Fruit fly (Drosophila melanogaster) whole organism, wandering third instar larva: ENCODE data around the gene CG43980.
A peak's percentile ranks its signal among the peaks of the same experiment; 100 is the strongest.

Experiments used
- Abd-B ChIP-seq: fragments of >200 bp; optimal IDR thresholded peaks from 2 replicates; lab custom pipeline; 2017; ENCODE audit warnings: missing biosample characterization, missing genetic modification characterization
- CG32264 ChIP-seq: fragments of 200-800 bp; sonication (Bioruptor generic); optimal IDR thresholded peaks from 2 replicates; lab custom pipeline; 2016; ENCODE audit warnings: missing biosample characterization, missing genetic modification characterization
- CG9705 ChIP-seq: fragments of 200-800 bp; sonication (Bioruptor generic); optimal IDR thresholded peaks from 2 replicates; lab custom pipeline; 2018; ENCODE audit warnings: missing biosample characterization, mild to moderate bottlenecking, missing genetic modification characterization
- CrebA ChIP-seq: fragments of 200-800 bp; sonication (Bioruptor generic); optimal IDR thresholded peaks from 2 replicates; lab custom pipeline; 2016; ENCODE audit warnings: missing biosample characterization, mild to moderate bottlenecking, missing genetic modification characterization, borderline replicate concordance
- Dfd ChIP-seq: fragments of >200 bp; optimal IDR thresholded peaks from 2 replicates; lab custom pipeline; 2017; ENCODE audit warnings: missing biosample characterization, missing genetic modification characterization
- Dif ChIP-seq: fragments of 200-275, 200-300 bp; sonication (Bioruptor generic); optimal IDR thresholded peaks from 2 replicates; lab custom pipeline; 2018; ENCODE audit warnings: missing biosample characterization, missing genetic modification characterization; ENCODE audit not compliant: partially characterized antibody
- GATAd ChIP-seq: sonication (Bioruptor generic); optimal IDR thresholded peaks from 2 replicates; lab custom pipeline; 2016; ENCODE audit warnings: missing biosample characterization, missing genetic modification characterization
- HLH106 ChIP-seq: fragments of 200-800 bp; optimal IDR thresholded peaks from 3 replicates; lab custom pipeline; 2019; ENCODE audit warnings: missing biosample characterization, mild to moderate bottlenecking, missing genetic modification characterization, moderate library complexity
- Hnf4 ChIP-seq: fragments of 200-800 bp; sonication (Bioruptor generic); optimal IDR thresholded peaks from 2 replicates; lab custom pipeline; 2016; ENCODE audit warnings: missing biosample characterization, mild to moderate bottlenecking, missing genetic modification characterization
- Hr78 ChIP-seq: fragments of >200 bp; optimal IDR thresholded peaks from 2 replicates; lab custom pipeline; 2017; ENCODE audit warnings: missing biosample characterization, missing genetic modification characterization
- Hr83 ChIP-seq: fragments of 200-300 bp; sonication (Bioruptor generic); optimal IDR thresholded peaks from 2 replicates; lab custom pipeline; 2016; ENCODE audit warnings: missing biosample characterization, mild to moderate bottlenecking, missing genetic modification characterization, moderate library complexity; ENCODE audit not compliant: poor library complexity, severe bottlenecking
- Jra ChIP-seq: sonication (Bioruptor generic); optimal IDR thresholded peaks from 2 replicates; lab custom pipeline; 2016; ENCODE audit warnings: missing biosample characterization, missing genetic modification characterization
- Mio ChIP-seq: sonication (Bioruptor generic); optimal IDR thresholded peaks from 2 replicates; lab custom pipeline; 2016; ENCODE audit warnings: missing biosample characterization, missing genetic modification characterization
- Myc ChIP-seq: fragments of >200 bp; optimal IDR thresholded peaks from 2 replicates; lab custom pipeline; 2017
- N ChIP-seq: fragments of >200 bp; optimal IDR thresholded peaks from 2 replicates; lab custom pipeline; 2018; ENCODE audit warnings: missing biosample characterization, missing external identifiers, missing genetic modification characterization
- OdsH ChIP-seq: fragments of 200-800 bp; sonication (Bioruptor generic); optimal IDR thresholded peaks from 2 replicates; lab custom pipeline; 2016; ENCODE audit warnings: missing biosample characterization, mild to moderate bottlenecking, missing genetic modification characterization
- Rel ChIP-seq, 2 experiments: fragments of 200-800 bp; sonication (Bioruptor generic) in 1 of 2; optimal IDR thresholded peaks; 2 replicates in 1 of 2; 3 replicates in 1 of 2; lab custom pipeline; 2016 to 2019; ENCODE audit warnings: mild to moderate bottlenecking in 2 of 2, missing biosample characterization in 2 of 2, missing genetic modification characterization in 2 of 2, moderate library complexity in 1 of 2
- Sp1 ChIP-seq: fragments of 200-800 bp; sonication (Bioruptor generic); optimal IDR thresholded peaks from 3 replicates; lab custom pipeline; 2019; ENCODE audit warnings: missing biosample characterization, mild to moderate bottlenecking, missing genetic modification characterization, moderate library complexity
- Vsx2 ChIP-seq: fragments of 200-300, 225-300 bp; sonication (Bioruptor generic); optimal IDR thresholded peaks from 2 replicates; lab custom pipeline; 2018; ENCODE audit warnings: missing biosample characterization, missing genetic modification characterization; ENCODE audit not compliant: partially characterized antibody
- br ChIP-seq: fragments of 200-800 bp; sonication (Bioruptor generic); optimal IDR thresholded peaks from 2 replicates; lab custom pipeline; 2016; ENCODE audit warnings: missing biosample characterization, missing genetic modification characterization
- brk ChIP-seq: fragments of 200-800 bp; sonication (Bioruptor generic); optimal IDR thresholded peaks from 2 replicates; lab custom pipeline; 2016; ENCODE audit warnings: missing biosample characterization, mild to moderate bottlenecking, missing genetic modification characterization
- dl ChIP-seq, 2 experiments: fragments of 175-275, 200-275 bp in 1 of 2; fragments of 200-275 bp in 1 of 2; sonication (Bioruptor generic); optimal IDR thresholded peaks; lab custom pipeline; 2018; ENCODE audit warnings: mild to moderate bottlenecking in 2 of 2, missing biosample characterization in 2 of 2, missing genetic modification characterization in 2 of 2, moderate library complexity in 2 of 2; ENCODE audit not compliant: partially characterized antibody in 2 of 2, insufficient read depth in 1 of 2
- dmrt93B ChIP-seq: fragments of 200-800 bp; sonication (Bioruptor generic); optimal IDR thresholded peaks from 2 replicates; lab custom pipeline; 2018; ENCODE audit warnings: missing biosample characterization, mild to moderate bottlenecking, missing genetic modification characterization
- dsf ChIP-seq: sonication (Bioruptor generic); optimal IDR thresholded peaks from 2 replicates; lab custom pipeline; 2016; ENCODE audit warnings: missing biosample characterization, missing genetic modification characterization, borderline replicate concordance
- ey ChIP-seq: fragments of 200-800 bp; sonication (Bioruptor generic); optimal IDR thresholded peaks from 2 replicates; lab custom pipeline; 2016; ENCODE audit warnings: missing biosample characterization, missing genetic modification characterization
- foxo ChIP-seq, 2 experiments: fragments of 200-800 bp; sonication (Bioruptor generic); optimal IDR thresholded peaks; 2 replicates in 1 of 2; 3 replicates in 1 of 2; lab custom pipeline; 2016 to 2017; ENCODE audit warnings: missing biosample characterization in 2 of 2, missing genetic modification characterization in 2 of 2
- fru ChIP-seq: fragments of 200-800 bp; sonication (Bioruptor generic); optimal IDR thresholded peaks from 3 replicates; lab custom pipeline; 2016; ENCODE audit warnings: missing biosample characterization, mild to moderate bottlenecking, missing genetic modification characterization
- h ChIP-seq: fragments of 200-800 bp; sonication (Bioruptor generic); optimal IDR thresholded peaks from 3 replicates; lab custom pipeline; 2016; ENCODE audit warnings: missing biosample characterization, mild to moderate bottlenecking, missing genetic modification characterization
- jim ChIP-seq: fragments of 175-275, 200-325 bp; sonication (Bioruptor generic); optimal IDR thresholded peaks from 2 replicates; lab custom pipeline; 2016; ENCODE audit warnings: missing biosample characterization, mild to moderate bottlenecking, missing genetic modification characterization
- lola ChIP-seq: fragments of >200 bp; optimal IDR thresholded peaks from 2 replicates; lab custom pipeline; 2017; ENCODE audit warnings: missing biosample characterization, missing genetic modification characterization
- pan ChIP-seq: fragments of >200 bp; optimal IDR thresholded peaks from 2 replicates; lab custom pipeline; 2017
- psq ChIP-seq: fragments of 200-800 bp; sonication (Bioruptor generic); optimal IDR thresholded peaks from 3 replicates; lab custom pipeline; 2017; ENCODE audit warnings: missing biosample characterization, mild to moderate bottlenecking, missing genetic modification characterization, moderate library complexity
- rgr ChIP-seq: fragments of 200-800 bp; sonication (Bioruptor generic); optimal IDR thresholded peaks from 3 replicates; lab custom pipeline; 2016; ENCODE audit warnings: missing biosample characterization, mild to moderate bottlenecking, missing genetic modification characterization
- sage ChIP-seq: fragments of 200-800 bp; sonication (Bioruptor generic); optimal IDR thresholded peaks from 2 replicates; lab custom pipeline; 2016; ENCODE audit warnings: missing biosample characterization, mild to moderate bottlenecking, missing genetic modification characterization
- sv ChIP-seq: fragments of 200-800 bp; sonication (Bioruptor generic); optimal IDR thresholded peaks from 3 replicates; lab custom pipeline; 2016; ENCODE audit warnings: missing biosample characterization, missing genetic modification characterization
- tai ChIP-seq: sonication (Bioruptor generic); optimal IDR thresholded peaks from 2 replicates; lab custom pipeline; 2016; ENCODE audit warnings: missing biosample characterization, missing genetic modification characterization
- usp ChIP-seq: fragments of >200 bp; optimal IDR thresholded peaks from 2 replicates; lab custom pipeline; 2017; ENCODE audit warnings: missing biosample characterization, missing genetic modification characterization
- woc ChIP-seq: sonication (Bioruptor generic); optimal IDR thresholded peaks from 2 replicates; lab custom pipeline; 2016; ENCODE audit warnings: missing biosample characterization, mild to moderate bottlenecking, missing genetic modification characterization

The CG43980 gene

dm6 chr3L:21700945-21701344 lies 56.2 kb downstream of the CG43980 start:
- no peak for TF ChIP-seq Hr83 (GFP tag; lab: Kevin White, UChicago)
- TF ChIP-seq Vsx2 = no peak
- TF ChIP-seq woc (GFP tag; lab: Kevin White, UChicago) = no peak
- no peak for TF ChIP-seq GATAd (GFP tag; lab: Kevin White, UChicago)
- no peak for TF ChIP-seq psq (GFP tag; lab: Kevin White, UChicago)
- no peak for TF ChIP-seq CrebA (GFP tag; lab: Kevin White, UChicago)
- no peak for TF ChIP-seq dl (GFP tag; optimal IDR thresholded peaks at IDR 0.05; lab: Kevin White, UChicago; ENCODE audit: insufficient read depth in 1 of 2, partially characterized antibody in 2 of 2)

dm6 chr3L:21706144-21706926 lies 61.6 kb downstream of the CG43980 start, which contains the start of gene CG32447:
CG32447 (minus strand) TSS chr3L:21706365.
- TF ChIP-seq sv (GFP tag; lab: Kevin White, UChicago) (no peak), Vsx2 (peak; percentile 46), Hr83 (GFP tag; lab: Kevin White, UChicago) (peak; percentile 4)

- TF ChIP-seq woc (GFP tag; lab: Kevin White, UChicago) (peak; percentile 58), usp (GFP tag; lab: Kevin White, UChicago) (no peak), Myc (lab: Kevin White, UChicago) (no peak), ey (GFP tag; lab: Kevin White, UChicago) (peak; percentile 61), psq (GFP tag; lab: Kevin White, UChicago) (peak; percentile 79), br (peak; percentile 30), Vsx2 (no peak), Mio (GFP tag; lab: Kevin White, UChicago) (no peak), CG32264 (GFP tag; lab: Kevin White, UChicago) (no peak), foxo (GFP tag; optimal IDR thresholded peaks at IDR 0.05; lab: Kevin White, UChicago) (peak in 1 of 2 experiments; percentile 75), Abd-B (GFP tag; lab: Kevin White, UChicago) (no peak), dl (GFP tag; optimal IDR thresholded peaks at IDR 0.05; lab: Kevin White, UChicago; ENCODE audit: insufficient read depth in 1 of 2, partially characterized antibody in 2 of 2) (no peak), Hr83 (GFP tag; lab: Kevin White, UChicago) (peak; percentile 54), CrebA (GFP tag; lab: Kevin White, UChicago) (peak; percentile 1), Hnf4 (peak; percentile 15), Jra (no peak), dmrt93B (GFP tag; lab: Kevin White, UChicago) (peak; percentile 83), GATAd (GFP tag; lab: Kevin White, UChicago) (no peak), h (GFP tag; lab: Kevin White, UChicago) (peak; percentile 74), jim (GFP tag; lab: Kevin White, UChicago) (no peak), Hr78 (GFP tag; lab: Kevin White, UChicago) (no peak), OdsH (GFP tag; lab: Kevin White, UChicago) (peak; percentile 79), HLH106 (tag; lab: Kevin White, UChicago) (peak; percentile 85), sage (GFP tag; lab: Kevin White, UChicago) (peak; percentile 50), brk (GFP tag; lab: Kevin White, UChicago) (peak; percentile 39), CG9705 (peak; percentile 64), dsf (GFP tag; lab: Kevin White, UChicago) (no peak), Rel (GFP tag; optimal IDR thresholded peaks at IDR 0.05; lab: Kevin White, UChicago) (no peak), Rel (tag; optimal IDR thresholded peaks at IDR 0.05; lab: Kevin White, UChicago) (peak; percentile 2), tai (GFP tag; lab: Kevin White, UChicago) (no peak), Dfd (GFP tag; lab: Kevin White, UChicago) (no peak), N (GFP tag; lab: Kevin White, UChicago) (no peak), Dif (GFP tag; lab: Kevin White, UChicago) (peak; percentile 57), rgr (peak; percentile 68), Sp1 (GFP tag; lab: Kevin White, UChicago) (peak; percentile 87), fru (GFP tag; lab: Kevin White, UChicago) (peak; percentile 71), pan (lab: Kevin White, UChicago) (no peak), sv (GFP tag; lab: Kevin White, UChicago) (no peak), lola (no peak)
These were observed 65.2 kb downstream of the CG43980 start for dm6 chr3L:21709785-21710591.
